Fruit fly (Drosophila melanogaster) whole organism, wandering third instar larva: ENCODE measurements around the gene lectin-37Da.

ENCODE experiments used
- CG32264 ChIP-seq: fragments of 200-800 bp; sonication (Bioruptor generic); optimal IDR thresholded peaks from 2 replicates; lab custom pipeline; 2016; ENCODE audit warnings: missing biosample characterization, missing genetic modification characterization
- CG9705 ChIP-seq: fragments of 200-800 bp; sonication (Bioruptor generic); optimal IDR thresholded peaks from 2 replicates; lab custom pipeline; 2018; ENCODE audit warnings: missing biosample characterization, mild to moderate bottlenecking, missing genetic modification characterization
- CrebA ChIP-seq: fragments of 200-800 bp; sonication (Bioruptor generic); optimal IDR thresholded peaks from 2 replicates; lab custom pipeline; 2016; ENCODE audit warnings: missing biosample characterization, mild to moderate bottlenecking, missing genetic modification characterization, borderline replicate concordance
- Dif ChIP-seq: fragments of 200-275, 200-300 bp; sonication (Bioruptor generic); optimal IDR thresholded peaks from 2 replicates; lab custom pipeline; 2018; ENCODE audit warnings: missing biosample characterization, missing genetic modification characterization; ENCODE audit not compliant: partially characterized antibody
- GATAd ChIP-seq: sonication (Bioruptor generic); optimal IDR thresholded peaks from 2 replicates; lab custom pipeline; 2016; ENCODE audit warnings: missing biosample characterization, missing genetic modification characterization
- HLH106 ChIP-seq: fragments of 200-800 bp; optimal IDR thresholded peaks from 3 replicates; lab custom pipeline; 2019; ENCODE audit warnings: missing biosample characterization, mild to moderate bottlenecking, missing genetic modification characterization, moderate library complexity
- Hnf4 ChIP-seq: fragments of 200-800 bp; sonication (Bioruptor generic); optimal IDR thresholded peaks from 2 replicates; lab custom pipeline; 2016; ENCODE audit warnings: missing biosample characterization, mild to moderate bottlenecking, missing genetic modification characterization
- Hr78 ChIP-seq: fragments of >200 bp; optimal IDR thresholded peaks from 2 replicates; lab custom pipeline; 2017; ENCODE audit warnings: missing biosample characterization, missing genetic modification characterization
- Hr83 ChIP-seq: fragments of 200-300 bp; sonication (Bioruptor generic); optimal IDR thresholded peaks from 2 replicates; lab custom pipeline; 2016; ENCODE audit warnings: missing biosample characterization, mild to moderate bottlenecking, missing genetic modification characterization, moderate library complexity; ENCODE audit not compliant: poor library complexity, severe bottlenecking
- Jra ChIP-seq: sonication (Bioruptor generic); optimal IDR thresholded peaks from 2 replicates; lab custom pipeline; 2016; ENCODE audit warnings: missing biosample characterization, missing genetic modification characterization
- Mio ChIP-seq: sonication (Bioruptor generic); optimal IDR thresholded peaks from 2 replicates; lab custom pipeline; 2016; ENCODE audit warnings: missing biosample characterization, missing genetic modification characterization
- Myc ChIP-seq: fragments of >200 bp; optimal IDR thresholded peaks from 2 replicates; lab custom pipeline; 2017
- N ChIP-seq: fragments of >200 bp; optimal IDR thresholded peaks from 2 replicates; lab custom pipeline; 2018; ENCODE audit warnings: missing biosample characterization, missing external identifiers, missing genetic modification characterization
- OdsH ChIP-seq: fragments of 200-800 bp; sonication (Bioruptor generic); optimal IDR thresholded peaks from 2 replicates; lab custom pipeline; 2016; ENCODE audit warnings: missing biosample characterization, mild to moderate bottlenecking, missing genetic modification characterization
- Rel ChIP-seq, 2 experiments: fragments of 200-800 bp; sonication (Bioruptor generic) in 1 of 2; optimal IDR thresholded peaks; 2 replicates in 1 of 2; 3 replicates in 1 of 2; lab custom pipeline; 2016 to 2019; ENCODE audit warnings: mild to moderate bottlenecking in 2 of 2, missing biosample characterization in 2 of 2, missing genetic modification characterization in 2 of 2, moderate library complexity in 1 of 2
- Sp1 ChIP-seq: fragments of 200-800 bp; sonication (Bioruptor generic); optimal IDR thresholded peaks from 3 replicates; lab custom pipeline; 2019; ENCODE audit warnings: missing biosample characterization, mild to moderate bottlenecking, missing genetic modification characterization, moderate library complexity
- Vsx2 ChIP-seq: fragments of 200-300, 225-300 bp; sonication (Bioruptor generic); optimal IDR thresholded peaks from 2 replicates; lab custom pipeline; 2018; ENCODE audit warnings: missing biosample characterization, missing genetic modification characterization; ENCODE audit not compliant: partially characterized antibody
- br ChIP-seq: fragments of 200-800 bp; sonication (Bioruptor generic); optimal IDR thresholded peaks from 2 replicates; lab custom pipeline; 2016; ENCODE audit warnings: missing biosample characterization, missing genetic modification characterization
- brk ChIP-seq: fragments of 200-800 bp; sonication (Bioruptor generic); optimal IDR thresholded peaks from 2 replicates; lab custom pipeline; 2016; ENCODE audit warnings: missing biosample characterization, mild to moderate bottlenecking, missing genetic modification characterization
- dl ChIP-seq, 2 experiments: fragments of 175-275, 200-275 bp in 1 of 2; fragments of 200-275 bp in 1 of 2; sonication (Bioruptor generic); optimal IDR thresholded peaks; lab custom pipeline; 2018; ENCODE audit warnings: mild to moderate bottlenecking in 2 of 2, missing biosample characterization in 2 of 2, missing genetic modification characterization in 2 of 2, moderate library complexity in 2 of 2; ENCODE audit not compliant: partially characterized antibody in 2 of 2, insufficient read depth in 1 of 2
- dmrt93B ChIP-seq: fragments of 200-800 bp; sonication (Bioruptor generic); optimal IDR thresholded peaks from 2 replicates; lab custom pipeline; 2018; ENCODE audit warnings: missing biosample characterization, mild to moderate bottlenecking, missing genetic modification characterization
- dsf ChIP-seq: sonication (Bioruptor generic); optimal IDR thresholded peaks from 2 replicates; lab custom pipeline; 2016; ENCODE audit warnings: missing biosample characterization, missing genetic modification characterization, borderline replicate concordance
- ey ChIP-seq: fragments of 200-800 bp; sonication (Bioruptor generic); optimal IDR thresholded peaks from 2 replicates; lab custom pipeline; 2016; ENCODE audit warnings: missing biosample characterization, missing genetic modification characterization
- foxo ChIP-seq, 2 experiments: fragments of 200-800 bp; sonication (Bioruptor generic); optimal IDR thresholded peaks; 2 replicates in 1 of 2; 3 replicates in 1 of 2; lab custom pipeline; 2016 to 2017; ENCODE audit warnings: missing biosample characterization in 2 of 2, missing genetic modification characterization in 2 of 2
- fru ChIP-seq: fragments of 200-800 bp; sonication (Bioruptor generic); optimal IDR thresholded peaks from 3 replicates; lab custom pipeline; 2016; ENCODE audit warnings: missing biosample characterization, mild to moderate bottlenecking, missing genetic modification characterization
- h ChIP-seq: fragments of 200-800 bp; sonication (Bioruptor generic); optimal IDR thresholded peaks from 3 replicates; lab custom pipeline; 2016; ENCODE audit warnings: missing biosample characterization, mild to moderate bottlenecking, missing genetic modification characterization
- jim ChIP-seq: fragments of 175-275, 200-325 bp; sonication (Bioruptor generic); optimal IDR thresholded peaks from 2 replicates; lab custom pipeline; 2016; ENCODE audit warnings: missing biosample characterization, mild to moderate bottlenecking, missing genetic modification characterization
- lola ChIP-seq: fragments of >200 bp; optimal IDR thresholded peaks from 2 replicates; lab custom pipeline; 2017; ENCODE audit warnings: missing biosample characterization, missing genetic modification characterization
- pan ChIP-seq: fragments of >200 bp; optimal IDR thresholded peaks from 2 replicates; lab custom pipeline; 2017
- psq ChIP-seq: fragments of 200-800 bp; sonication (Bioruptor generic); optimal IDR thresholded peaks from 3 replicates; lab custom pipeline; 2017; ENCODE audit warnings: missing biosample characterization, mild to moderate bottlenecking, missing genetic modification characterization, moderate library complexity
- rgr ChIP-seq: fragments of 200-800 bp; sonication (Bioruptor generic); optimal IDR thresholded peaks from 3 replicates; lab custom pipeline; 2016; ENCODE audit warnings: missing biosample characterization, mild to moderate bottlenecking, missing genetic modification characterization
- sage ChIP-seq: fragments of 200-800 bp; sonication (Bioruptor generic); optimal IDR thresholded peaks from 2 replicates; lab custom pipeline; 2016; ENCODE audit warnings: missing biosample characterization, mild to moderate bottlenecking, missing genetic modification characterization
- sv ChIP-seq: fragments of 200-800 bp; sonication (Bioruptor generic); optimal IDR thresholded peaks from 3 replicates; lab custom pipeline; 2016; ENCODE audit warnings: missing biosample characterization, missing genetic modification characterization
- usp ChIP-seq: fragments of >200 bp; optimal IDR thresholded peaks from 2 replicates; lab custom pipeline; 2017; ENCODE audit warnings: missing biosample characterization, missing genetic modification characterization
- woc ChIP-seq: sonication (Bioruptor generic); optimal IDR thresholded peaks from 2 replicates; lab custom pipeline; 2016; ENCODE audit warnings: missing biosample characterization, mild to moderate bottlenecking, missing genetic modification characterization

lectin-37Da gene

DNA sequence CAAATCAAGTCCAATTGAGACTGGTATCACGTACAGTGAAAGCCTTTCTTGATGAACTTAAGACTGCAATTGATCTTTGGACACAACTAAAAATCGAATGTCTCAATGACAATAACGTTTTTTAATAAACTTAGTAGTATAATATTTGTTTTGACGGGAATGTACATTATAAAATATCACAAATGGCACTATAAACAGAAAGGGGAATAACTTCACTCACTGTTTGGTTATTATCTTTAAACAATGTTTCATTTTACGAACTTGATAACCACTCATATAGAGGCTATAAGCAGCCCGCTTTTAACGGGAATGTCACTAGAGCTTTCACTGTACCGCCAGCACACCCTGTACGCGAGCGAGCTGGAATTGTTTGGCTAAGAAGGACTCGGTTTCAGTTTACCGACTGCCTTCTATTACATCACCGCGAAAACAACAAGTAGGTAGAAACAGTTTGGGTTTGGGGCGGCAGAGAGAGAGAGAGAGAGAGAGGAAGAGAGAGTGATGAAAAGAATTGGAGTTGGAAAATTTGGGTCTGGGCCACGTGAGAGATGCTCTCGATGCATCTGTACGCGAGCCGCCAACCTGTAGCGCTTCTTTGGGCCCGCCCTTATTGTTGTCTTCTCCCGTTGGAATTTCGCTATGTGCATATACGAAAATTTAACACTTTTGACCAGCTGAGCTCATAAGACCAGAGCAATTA, 20.4 kb upstream of the lectin-37Da start (continued):
- TF ChIP-seq GATAd (GFP tag; lab: Kevin White, UChicago) (no peak), Hr78 (GFP tag; lab: Kevin White, UChicago) (no peak)

- TF ChIP-seq fru (peak; percentile 59), dmrt93B (peak; percentile 73), CrebA (GFP tag; lab: Kevin White, UChicago) (no peak), woc (GFP tag; lab: Kevin White, UChicago) (peak; percentile 81), HLH106 (peak; percentile 85), Vsx2 (GFP tag; lab: Kevin White, UChicago) (peak; percentile 27), h (GFP tag; lab: Kevin White, UChicago) (peak; percentile 44), CG9705 (GFP tag; lab: Kevin White, UChicago) (peak; percentile 50), jim (GFP tag; lab: Kevin White, UChicago) (peak; percentile 1), OdsH (GFP tag; lab: Kevin White, UChicago) (peak; percentile 69), sv (GFP tag; lab: Kevin White, UChicago) (peak; percentile 24), N (no peak), foxo (GFP tag; optimal IDR thresholded peaks at IDR 0.05; lab: Kevin White, UChicago) (peak in 1 of 2 experiments; percentile 83), Hnf4 (GFP tag; lab: Kevin White, UChicago) (peak; percentile 23), br (GFP tag; lab: Kevin White, UChicago) (peak; percentile 22), Hr83 (GFP tag; lab: Kevin White, UChicago) (peak; percentile 60), brk (GFP tag; lab: Kevin White, UChicago) (peak; percentile 10), psq (GFP tag; lab: Kevin White, UChicago) (peak; percentile 88), Myc (lab: Kevin White, UChicago) (no peak), Jra (GFP tag; lab: Kevin White, UChicago) (no peak), CG32264 (GFP tag; lab: Kevin White, UChicago) (no peak), pan (lab: Kevin White, UChicago) (no peak), rgr (GFP tag; lab: Kevin White, UChicago) (peak; percentile 65), lola (no peak), dl (GFP tag; optimal IDR thresholded peaks at IDR 0.05; lab: Kevin White, UChicago; ENCODE audit: insufficient read depth in 1 of 2, partially characterized antibody in 2 of 2) (peak in 1 of 2 experiments; percentile 63), dsf (no peak), Mio (GFP tag; lab: Kevin White, UChicago) (no peak), Sp1 (GFP tag; lab: Kevin White, UChicago) (peak; percentile 88), sage (GFP tag; lab: Kevin White, UChicago) (no peak), Rel (GFP tag; optimal IDR thresholded peaks at IDR 0.05; lab: Kevin White, UChicago) (no peak), Rel (tag; optimal IDR thresholded peaks at IDR 0.05; lab: Kevin White, UChicago) (peak; percentile 27), ey (GFP tag; lab: Kevin White, UChicago) (peak; percentile 39), Dif (GFP tag; lab: Kevin White, UChicago) (peak; percentile 64), GATAd (GFP tag; lab: Kevin White, UChicago) (no peak)
- TF ChIP-seq, all 38 proteins: peak for 22
Observed at dm6 chr2L:19398317-19399234, 19.5 kb upstream of the lectin-37Da start, which contains the start of gene CG17544. CG17544 (minus strand) TSS chr2L:19398493.

- no peak for TF ChIP-seq usp
- TF ChIP-seq fru, result no peak
- TF ChIP-seq h (GFP tag; lab: Kevin White, UChicago), result peak; percentile 33
- peak; percentile 33 for TF ChIP-seq rgr (GFP tag; lab: Kevin White, UChicago)
- TF ChIP-seq, all 38 proteins: peak for 2
Observed at dm6 chr2L:19401914-19402313, 16.2 kb upstream of the lectin-37Da start.
